Worm (Caenorhabditis elegans): ENCODE results near the gene F59B10.6.

The F59B10.6 gene

DNA sequence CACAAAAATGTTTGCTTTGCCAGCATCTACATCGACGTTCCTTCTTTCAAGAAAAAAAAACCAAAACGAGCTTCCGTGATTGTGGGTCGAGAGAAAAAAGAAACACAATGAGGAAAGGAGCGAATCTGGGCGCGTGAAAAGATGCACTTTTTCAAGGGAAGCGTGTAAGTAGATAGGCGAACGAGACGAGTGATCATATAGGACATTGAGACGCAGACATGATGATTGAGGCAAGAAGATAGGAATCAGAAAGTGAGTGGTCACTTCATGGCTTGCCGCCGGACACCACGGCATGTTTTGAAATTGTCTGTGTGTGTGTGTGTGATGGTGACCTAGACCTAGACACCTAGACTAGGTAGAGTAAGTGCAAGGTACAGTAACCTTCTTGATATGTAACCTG is 22.7 kb downstream of the F59B10.6 start (continued):
- TF ChIP-seq lir-3 (tag; optimal IDR thresholded peaks at IDR 0.05) (no peak), dve-1 (tag; optimal IDR thresholded peaks at IDR 0.05; ENCODE audit: insufficient read depth) (no peak), madf-9 (GFP tag; conservative IDR thresholded peaks at IDR 0.05) (no peak), hlh-30 (tag; optimal IDR thresholded peaks at IDR 0.05; ENCODE audit: insufficient read depth) (peak; percentile 87), ctbp-1 (GFP tag; IDR thresholded peaks at IDR 0.05) (no peak), hlh-11 (tag; optimal IDR thresholded peaks at IDR 0.05) (peak; percentile 76), lin-1 (GFP tag; IDR thresholded peaks at IDR 0.05) (no peak), D1046.2 (GFP tag; IDR thresholded peaks at IDR 0.05) (no peak), T26A8.4 (GFP tag; IDR thresholded peaks at IDR 0.05) (no peak; the same call in 1 of the 2 replicates), F37D6.2 (tag; optimal IDR thresholded peaks at IDR 0.05) (no peak), dpl-1 (GFP tag; optimal IDR thresholded peaks at IDR 0.05) (no peak), ZK337.2 (GFP tag; IDR thresholded peaks at IDR 0.05) (no peak), egl-43 (GFP tag; IDR thresholded peaks at IDR 0.05) (no peak), spr-1 (tag; optimal IDR thresholded peaks at IDR 0.05) (no peak), nhr-77 (tag; optimal IDR thresholded peaks at IDR 0.05) (peak; percentile 25), nhr-111 (GFP tag; optimal IDR thresholded peaks at IDR 0.05) (no peak), R02D3.7 (tag; optimal IDR thresholded peaks at IDR 0.05) (no peak), zip-2 (tag; optimal IDR thresholded peaks at IDR 0.05) (no peak), zip-11 (GFP tag; IDR thresholded peaks at IDR 0.05) (no peak), zag-1 (tag; optimal IDR thresholded peaks at IDR 0.05) (no peak), nhr-102 (tag; optimal IDR thresholded peaks at IDR 0.05) (no peak), daf-16 (GFP tag; optimal IDR thresholded peaks at IDR 0.05) (no peak), daf-16 (tag; optimal IDR thresholded peaks at IDR 0.05) (peak; percentile 10), daf-8 (GFP tag; IDR thresholded peaks at IDR 0.05) (no peak), ceh-28 (tag; optimal IDR thresholded peaks at IDR 0.05) (no peak), daf-12 (tag; optimal IDR thresholded peaks at IDR 0.05) (no peak), ZK546.5 (tag; optimal IDR thresholded peaks at IDR 0.05) (no peak), F26F4.8 (GFP tag; conservative IDR thresholded peaks at IDR 0.05) (no peak), mdt-29 (GFP tag; IDR thresholded peaks at IDR 0.05) (no peak), aly-2 (tag; optimal IDR thresholded peaks at IDR 0.05) (no peak), hmg-1.1 (GFP tag; IDR thresholded peaks at IDR 0.05) (peak; percentile 50; the same call in 1 of the 2 replicates), nhr-11 (tag; optimal IDR thresholded peaks at IDR 0.05) (peak; percentile 79), mdl-1 (tag; optimal IDR thresholded peaks at IDR 0.05) (peak in 1 of 2 experiments; percentile 86), zfp-3 (GFP tag; conservative IDR thresholded peaks at IDR 0.05) (no peak), pha-4 (GFP tag; IDR thresholded peaks at IDR 0.05) (no peak), pha-4 (tag; optimal IDR thresholded peaks at IDR 0.05) (no peak), ztf-11 (tag; optimal IDR thresholded peaks at IDR 0.05) (no peak)

DNA sequence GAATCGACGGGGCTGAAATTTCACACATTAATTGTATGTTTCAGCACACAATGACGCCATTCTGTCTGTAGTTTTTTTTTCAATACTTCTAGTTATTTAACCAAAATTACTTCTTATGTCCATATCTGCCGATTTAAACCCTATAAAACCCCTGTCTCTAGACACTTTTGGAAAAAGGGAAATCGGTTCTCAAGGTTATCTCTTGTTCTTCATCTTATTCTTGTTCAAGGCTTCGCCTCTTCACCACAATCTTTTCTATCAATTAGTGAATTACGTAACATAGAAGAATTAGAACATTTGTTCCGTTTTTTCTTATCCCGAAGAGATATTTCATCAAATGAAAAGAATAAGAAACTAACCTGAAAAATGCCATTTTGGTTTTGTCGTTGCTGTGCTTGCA is 23.6 kb downstream of the F59B10.6 start:
- peak; percentile 8 for TF ChIP-seq duxl-1 (tag; optimal IDR thresholded peaks at IDR 0.05; ENCODE audit: poor library complexity)
- TF ChIP-seq zag-1 (tag; optimal IDR thresholded peaks at IDR 0.05) = no peak
- TF ChIP-seq mep-1 (tag; optimal IDR thresholded peaks at IDR 0.05) = peak; percentile 5
- no peak for TF ChIP-seq Y5F2A.4 (GFP tag; optimal IDR thresholded peaks at IDR 0.05)
- peak; percentile 19 for TF ChIP-seq nhr-28 (tag; optimal IDR thresholded peaks at IDR 0.05)
- no peak for TF ChIP-seq nhr-48 (tag; optimal IDR thresholded peaks at IDR 0.05)
- no peak for TF ChIP-seq attf-4 (tag; optimal IDR thresholded peaks at IDR 0.05)
- TF ChIP-seq nhr-41 (GFP tag; IDR thresholded peaks at IDR 0.05) = no peak
- TF ChIP-seq unc-62 (GFP tag; optimal IDR thresholded peaks at IDR 0.05 in 1 of 2) = peak in 1 of 2 experiments; percentile 54
- no peak for TF ChIP-seq unc-62 (tag; optimal IDR thresholded peaks at IDR 0.05)

All from whole organism, L4 larva.